Worm (Caenorhabditis elegans) whole organism, midembryonic: Measurements from ENCODE around the gene AH10.4.
"Not testable (repeated sequence)": the region's sequence is repeated elsewhere in the genome, so short reads cannot be mapped to it uniquely, and the experiment has no call there.

ENCODE experiments used
- T22C8.4 ChIP-seq: fragments of 200-800 bp; sonication (Bioruptor generic); IDR thresholded peaks from 2 replicates; pipeline ENCODE4 v1.3.6; 2022; ENCODE audit warnings: missing genetic modification characterization, missing compliant biosample characterization
- cog-1 ChIP-seq: sonication (generic microtip); optimal IDR thresholded peaks from 2 replicates; lab custom pipeline; 2016; ENCODE audit warnings: missing genetic modification characterization, missing compliant biosample characterization
- flt-1 ChIP-seq: fragments of 200-800 bp; sonication (Bioruptor generic); IDR thresholded peaks from 2 replicates; pipeline ENCODE4 v1.3.6; 2022; ENCODE audit warnings: missing genetic modification characterization, missing compliant biosample characterization
- klf-2 ChIP-seq: fragments of 200-800 bp; sonication (Bioruptor generic); conservative IDR thresholded peaks from 2 replicates; pipeline ENCODE4 v1.3.6; 2022; ENCODE audit warnings: missing genetic modification reagents, missing genetic modification characterization, missing compliant biosample characterization
- med-1 ChIP-seq: sonication (generic microtip); optimal IDR thresholded peaks from 2 replicates; lab custom pipeline; 2017; ENCODE audit warnings: missing genetic modification characterization, mild to moderate bottlenecking, missing compliant biosample characterization, antibody characterized with exemption, missing genetic modification reagents; ENCODE audit not compliant: insufficient read depth
- ref-1 ChIP-seq: fragments of 200-800 bp; sonication (Bioruptor generic); conservative IDR thresholded peaks from 2 replicates; pipeline ENCODE4 v1.3.6; 2022; ENCODE audit warnings: missing genetic modification reagents, missing genetic modification characterization, missing compliant biosample characterization
- tab-1 ChIP-seq: fragments of 200-800 bp; sonication (Bioruptor generic); IDR thresholded peaks from 2 replicates; pipeline ENCODE4 v1.3.6; 2022; ENCODE audit warnings: missing genetic modification characterization, missing compliant biosample characterization
- ztf-23 ChIP-seq: fragments of 200-800 bp; sonication (Bioruptor generic); IDR thresholded peaks from 2 replicates; pipeline ENCODE4 v1.3.6; 2022; ENCODE audit warnings: missing genetic modification reagents, missing genetic modification characterization, missing compliant biosample characterization
- ztf-29 ChIP-seq: fragments of 200-800 bp; sonication (Bioruptor generic); IDR thresholded peaks from 2 replicates; pipeline ENCODE4 v1.3.6; 2022; ENCODE audit warnings: missing genetic modification reagents, missing genetic modification characterization, missing compliant biosample characterization

The AH10.4 gene

DNA sequence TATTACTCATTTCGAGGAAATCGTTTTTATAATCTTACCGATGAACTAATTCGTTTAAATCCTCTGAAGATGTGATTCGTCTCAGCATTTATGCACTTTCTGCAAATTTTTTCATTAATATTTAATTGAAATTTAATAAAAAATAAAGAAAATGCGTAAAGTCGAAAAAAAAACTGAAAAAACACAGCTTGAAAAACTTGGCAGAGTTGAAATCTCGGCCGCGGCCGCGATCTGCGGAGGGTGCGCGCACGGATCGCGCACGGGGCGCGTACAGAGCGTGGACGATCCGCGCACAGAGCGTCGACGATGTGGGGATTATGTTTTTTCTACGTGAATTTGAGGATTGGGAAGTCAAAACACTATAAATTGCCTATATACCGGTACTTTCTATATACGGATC is at the start of gene AH10.4:
Gene AH10.4, minus strand, starts transcription at position 101 of the 400 bp plus-strand sequence.
- TF ChIP-seq ref-1 (GFP tag; lab: Robert Waterston, UW); med-1; klf-2 (GFP tag; lab: Robert Waterston, UW): not testable (repeated sequence)

DNA sequence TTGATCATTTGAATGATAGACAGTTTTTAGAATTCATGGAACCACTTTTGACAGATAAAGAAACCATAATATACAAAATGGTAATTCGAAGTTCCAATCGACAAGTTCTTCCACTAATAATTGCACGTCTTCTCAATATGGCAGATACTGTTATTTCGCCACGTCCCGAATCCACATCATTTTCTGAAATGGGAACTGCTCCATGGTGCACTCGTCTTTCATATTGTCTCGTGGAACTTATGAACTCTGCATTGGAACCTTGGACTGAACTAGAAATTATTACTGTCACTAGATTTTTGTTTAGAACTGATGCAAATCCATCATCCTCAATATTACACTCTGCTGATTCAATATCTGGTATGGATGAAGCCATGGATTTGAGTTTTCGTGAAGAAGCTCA is 49.4 kb upstream of the AH10.4 start:
- TF ChIP-seq flt-1 (GFP tag; lab: Robert Waterston, UW): no peak
- TF ChIP-seq med-1: no peak
- no peak for TF ChIP-seq klf-2 (GFP tag; lab: Robert Waterston, UW)
- no peak for TF ChIP-seq cog-1 (tag; lab: Kevin White, UChicago)
- no peak for TF ChIP-seq T22C8.4 (GFP tag; lab: Robert Waterston, UW)
- no peak for TF ChIP-seq ztf-23 (GFP tag; lab: Robert Waterston, UW)
- TF ChIP-seq ztf-29 (GFP tag; lab: Robert Waterston, UW): no peak
- no peak for TF ChIP-seq ref-1 (GFP tag; lab: Robert Waterston, UW)
- no peak for TF ChIP-seq tab-1 (GFP tag; lab: Robert Waterston, UW)

DNA sequence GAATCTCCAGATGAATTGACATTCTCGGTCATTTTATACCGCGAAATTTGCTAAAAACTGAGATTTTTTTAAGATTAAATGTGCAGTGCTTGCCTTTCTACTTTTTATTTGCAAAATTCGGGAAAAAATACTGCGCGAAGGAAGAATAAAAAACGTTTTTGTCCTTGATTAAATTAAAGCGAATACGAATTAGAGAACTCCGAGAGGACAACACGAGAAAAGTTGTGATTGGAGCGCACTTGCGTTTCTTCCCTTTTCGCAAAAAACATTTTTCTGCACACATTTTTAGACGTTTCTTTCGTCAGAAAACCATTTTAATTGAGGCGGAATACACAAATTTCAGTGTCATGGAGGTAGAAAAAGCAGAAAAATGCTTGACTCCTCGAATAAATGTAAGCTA is 47.8 kb upstream of the AH10.4 start, which contains the start of the genes trm-1 and ints-2:
Gene trm-1, minus strand, starts transcription at position 175 of the 400 bp plus-strand sequence.
Gene ints-2, plus strand, starts transcription at position 249 of the 400 bp plus-strand sequence.
- no peak for TF ChIP-seq med-1
- peak; percentile 3 for TF ChIP-seq cog-1 (tag; lab: Kevin White, UChicago)

DNA sequence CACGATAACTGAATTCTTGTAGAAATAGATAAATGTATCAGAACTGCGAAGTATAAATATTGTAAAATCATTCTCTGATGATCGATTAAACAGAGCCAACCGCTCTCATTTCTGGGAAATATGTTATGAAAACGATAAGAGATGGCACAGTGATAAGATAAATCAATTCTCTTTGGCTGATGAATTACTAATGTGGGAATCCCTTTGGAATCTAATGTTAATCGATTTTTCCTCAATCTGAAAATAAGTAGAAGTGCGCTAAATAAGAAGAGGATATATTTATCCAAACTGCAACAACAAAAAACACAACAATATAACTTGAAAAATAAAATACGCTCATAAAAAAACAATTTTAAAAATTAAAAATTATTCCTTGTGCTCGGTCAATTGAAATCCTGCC is 45.2 kb upstream of the AH10.4 start, which contains the start of gene cest-2.3:
Gene cest-2.3, minus strand, starts transcription at position 101 of the 400 bp plus-strand sequence.
- TF ChIP-seq tab-1 (GFP tag; lab: Robert Waterston, UW) (no peak), ztf-23 (GFP tag; lab: Robert Waterston, UW) (no peak)

DNA sequence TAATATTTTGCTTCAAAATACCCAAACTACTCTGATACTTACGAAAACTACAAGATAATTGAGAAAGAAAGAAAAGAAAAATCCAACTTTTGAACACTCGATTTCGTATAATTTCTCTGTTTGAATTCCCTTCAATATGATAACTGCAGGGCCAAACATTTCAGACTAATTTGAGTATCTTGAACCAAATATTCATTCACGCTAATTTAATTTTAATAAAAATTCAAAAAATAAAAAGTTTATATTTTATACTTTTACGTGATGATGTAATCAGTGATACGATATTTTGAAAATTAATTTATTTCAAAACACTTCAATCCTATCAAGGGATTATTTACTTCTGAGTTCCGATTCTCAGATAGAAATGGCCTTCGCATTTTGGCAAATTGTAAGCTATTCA is 42.3 kb upstream of the AH10.4 start, which contains the start of gene ZC376.8:
Gene ZC376.8, plus strand, starts transcription at position 301 of the 400 bp plus-strand sequence.
- TF ChIP-seq med-1: no peak
- no peak for TF ChIP-seq ztf-23 (GFP tag; lab: Robert Waterston, UW)
- no peak for TF ChIP-seq klf-2 (GFP tag; lab: Robert Waterston, UW)
- no peak for TF ChIP-seq ref-1 (GFP tag; lab: Robert Waterston, UW)
- no peak for TF ChIP-seq cog-1 (tag; lab: Kevin White, UChicago)
- TF ChIP-seq T22C8.4 (GFP tag; lab: Robert Waterston, UW): no peak
- no peak for TF ChIP-seq flt-1 (GFP tag; lab: Robert Waterston, UW)
- no peak for TF ChIP-seq tab-1 (GFP tag; lab: Robert Waterston, UW)
- TF ChIP-seq ztf-29 (GFP tag; lab: Robert Waterston, UW): no peak

DNA sequence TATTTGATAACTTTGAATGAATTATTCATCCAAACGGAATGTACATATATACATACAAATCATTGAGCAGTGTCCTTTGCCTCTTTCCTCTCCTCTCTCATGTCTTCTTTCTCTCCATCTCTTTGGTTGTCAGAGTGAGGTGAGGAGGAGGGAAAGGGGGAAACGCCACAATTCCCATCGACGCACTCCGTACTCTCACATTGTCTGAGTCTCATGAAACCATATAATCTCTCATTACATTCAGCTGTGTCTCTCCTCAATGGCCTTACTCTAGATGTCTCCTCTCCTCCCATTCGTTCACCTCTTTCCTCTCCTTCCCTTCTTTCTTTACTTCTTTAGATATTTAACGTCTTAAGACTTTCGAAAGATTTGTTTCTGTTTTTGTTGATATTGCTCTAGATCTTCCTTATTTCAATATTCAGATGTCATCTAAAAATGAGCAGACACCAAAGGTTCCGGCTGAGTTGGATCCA is 40.0 kb upstream of the AH10.4 start, which contains the start of gene ceh-74:
Gene ceh-74, plus strand, starts transcription at position 423 of the 473 bp plus-strand sequence.
- no peak for TF ChIP-seq tab-1 (GFP tag; lab: Robert Waterston, UW)
- TF ChIP-seq ref-1 (GFP tag; lab: Robert Waterston, UW): no peak
- no peak for TF ChIP-seq flt-1 (GFP tag; lab: Robert Waterston, UW)
- no peak for TF ChIP-seq T22C8.4 (GFP tag; lab: Robert Waterston, UW)
- no peak for TF ChIP-seq ztf-23 (GFP tag; lab: Robert Waterston, UW)
- TF ChIP-seq klf-2 (GFP tag; lab: Robert Waterston, UW): no peak
- TF ChIP-seq ztf-29 (GFP tag; lab: Robert Waterston, UW): no peak
- no peak for TF ChIP-seq med-1
- no peak for TF ChIP-seq cog-1 (tag; lab: Kevin White, UChicago)

DNA sequence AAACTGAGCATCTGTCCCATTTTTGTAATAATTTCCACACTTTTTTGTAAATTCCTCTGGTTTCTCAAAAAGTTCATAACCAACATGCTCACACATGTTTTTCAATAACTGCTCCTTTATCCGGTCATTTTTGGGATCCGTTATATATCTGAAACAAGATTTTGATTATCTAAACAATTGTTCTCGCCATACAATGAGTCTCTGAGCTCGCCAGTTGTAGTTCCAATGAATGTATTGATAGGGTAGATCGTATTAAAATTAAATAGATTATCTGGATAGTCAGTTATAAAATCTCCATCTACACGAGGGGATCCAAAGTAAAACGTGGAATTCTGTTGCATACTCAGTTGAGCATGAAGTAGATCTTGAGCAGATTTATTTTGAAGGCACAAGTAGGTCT is 38.9 kb upstream of the AH10.4 start:
- TF ChIP-seq klf-2 (GFP tag; lab: Robert Waterston, UW) (no peak), ztf-23 (GFP tag; lab: Robert Waterston, UW) (no peak), flt-1 (GFP tag; lab: Robert Waterston, UW) (no peak), cog-1 (tag; lab: Kevin White, UChicago) (no peak), med-1 (no peak), ztf-29 (GFP tag; lab: Robert Waterston, UW) (no peak), tab-1 (GFP tag; lab: Robert Waterston, UW) (no peak), ref-1 (GFP tag; lab: Robert Waterston, UW) (no peak), T22C8.4 (GFP tag; lab: Robert Waterston, UW) (no peak)

DNA sequence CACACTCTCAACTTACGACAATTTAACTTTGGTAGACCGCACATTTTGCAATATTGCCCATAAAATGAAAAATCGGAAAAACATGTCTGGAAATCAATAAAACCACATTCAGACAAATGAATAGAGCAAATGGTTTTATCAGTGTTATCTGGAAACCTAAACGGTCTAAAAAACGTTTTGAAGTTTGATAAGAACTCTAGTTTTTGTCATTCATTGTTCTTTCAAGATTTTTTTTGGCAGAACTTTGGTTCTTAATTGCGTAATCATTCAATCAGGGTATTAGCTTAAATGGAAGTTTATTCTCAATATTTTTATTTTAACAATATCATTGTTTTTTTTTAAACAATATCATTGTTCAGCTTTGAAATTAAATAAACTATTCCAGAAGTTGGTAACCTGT is 37.5 kb upstream of the AH10.4 start, which contains the start of gene cest-2.2:
Gene cest-2.2, minus strand, starts transcription at position 140 of the 400 bp plus-strand sequence.
- TF ChIP-seq flt-1 (GFP tag; lab: Robert Waterston, UW): no peak
- TF ChIP-seq ztf-29 (GFP tag; lab: Robert Waterston, UW): no peak
- no peak for TF ChIP-seq klf-2 (GFP tag; lab: Robert Waterston, UW)
- TF ChIP-seq T22C8.4 (GFP tag; lab: Robert Waterston, UW): no peak
- no peak for TF ChIP-seq cog-1 (tag; lab: Kevin White, UChicago)
- TF ChIP-seq ref-1 (GFP tag; lab: Robert Waterston, UW): no peak
- TF ChIP-seq med-1: no peak
- no peak for TF ChIP-seq tab-1 (GFP tag; lab: Robert Waterston, UW)
- no peak for TF ChIP-seq ztf-23 (GFP tag; lab: Robert Waterston, UW)

DNA sequence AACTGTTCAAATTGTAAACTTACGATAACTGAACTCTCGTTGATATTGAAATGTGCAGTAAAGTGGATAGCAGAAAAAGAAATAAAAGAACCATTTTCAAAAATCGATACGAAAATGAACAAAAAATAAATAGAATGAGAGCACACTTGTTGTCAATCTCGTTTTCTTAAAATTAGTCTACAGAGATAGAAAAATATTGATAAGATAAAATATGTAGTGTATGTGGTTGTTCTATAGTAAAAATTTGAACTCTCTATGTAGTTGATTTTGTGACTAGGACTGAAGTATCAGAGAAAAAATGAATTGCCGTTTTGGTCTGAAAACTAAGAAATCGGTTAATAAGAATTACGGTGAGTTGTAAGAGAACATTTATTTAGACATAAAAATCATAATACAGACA is 33.6 kb upstream of the AH10.4 start, which contains the start of gene cest-2.1:
Gene cest-2.1, minus strand, starts transcription at position 198 of the 400 bp plus-strand sequence.
- TF ChIP-seq tab-1 (GFP tag; lab: Robert Waterston, UW): no peak
- TF ChIP-seq ztf-29 (GFP tag; lab: Robert Waterston, UW): no peak
- TF ChIP-seq flt-1 (GFP tag; lab: Robert Waterston, UW): no peak
- no peak for TF ChIP-seq cog-1 (tag; lab: Kevin White, UChicago)
- TF ChIP-seq med-1: no peak
- TF ChIP-seq klf-2 (GFP tag; lab: Robert Waterston, UW): no peak
- no peak for TF ChIP-seq ztf-23 (GFP tag; lab: Robert Waterston, UW)
- TF ChIP-seq ref-1 (GFP tag; lab: Robert Waterston, UW): no peak
- TF ChIP-seq T22C8.4 (GFP tag; lab: Robert Waterston, UW): no peak
